Worm (Caenorhabditis elegans): ENCODE results near the gene F22B3.8.

ce11 chrIV:11435761-11436160 lies 11.0 kb upstream of the F22B3.8 start:
- TF ChIP-seq elt-1 (tag; optimal IDR thresholded peaks at IDR 0.05) (no peak), mdl-1 (tag; optimal IDR thresholded peaks at IDR 0.05) (no peak)
